Worm (Caenorhabditis elegans) whole organism, L3 larva: ENCODE data around the gene unc-53.
A peak's percentile ranks its signal among the peaks of the same experiment; 100 is the strongest.

ENCODE experiments used
- R02D3.7 ChIP-seq: fragments of 150-350 bp; optimal IDR thresholded peaks from 2 replicates; lab custom pipeline; 2014; ENCODE audit warnings: missing biosample characterization, missing genetic modification characterization
- aly-2 ChIP-seq: fragments of 150-350 bp; optimal IDR thresholded peaks from 2 replicates; lab custom pipeline; 2014; ENCODE audit warnings: missing biosample characterization, missing genetic modification characterization
- ama-1 ChIP-seq: fragments of 150-350 bp; optimal IDR thresholded peaks from 2 replicates; lab custom pipeline; 2018
- ceh-16 ChIP-seq: sonication (generic microtip); optimal IDR thresholded peaks from 2 replicates; lab custom pipeline; 2017; ENCODE audit warnings: missing biosample characterization, missing genetic modification characterization
- ceh-28 ChIP-seq: fragments of 150-350 bp; optimal IDR thresholded peaks from 2 replicates; lab custom pipeline; 2014; ENCODE audit warnings: missing biosample characterization, missing genetic modification reagents, missing genetic modification characterization
- ceh-82 ChIP-seq: fragments of 150-350 bp; optimal IDR thresholded peaks from 2 replicates; lab custom pipeline; 2014; ENCODE audit warnings: missing biosample characterization, missing genetic modification characterization
- daf-12 ChIP-seq: fragments of 150-350 bp; optimal IDR thresholded peaks from 2 replicates; lab custom pipeline; 2014; ENCODE audit warnings: missing biosample characterization, missing genetic modification reagents, missing genetic modification characterization
- egl-5 ChIP-seq: fragments of 150-350 bp; optimal IDR thresholded peaks from 2 replicates; lab custom pipeline; 2017; ENCODE audit warnings: missing biosample characterization, missing genetic modification reagents, missing genetic modification characterization, inconsistent platforms
- elt-2 ChIP-seq: sonication (generic microtip); optimal IDR thresholded peaks from 2 replicates; lab custom pipeline; 2016; ENCODE audit warnings: missing genetic modification reagents, mild to moderate bottlenecking, missing genetic modification characterization, missing compliant biosample characterization
- elt-3 ChIP-seq, 3 experiments: fragments of 150-350 bp in 1 of 3; sonication (generic microtip) in 2 of 3; optimal IDR thresholded peaks; 2 replicates in 2 of 3; 4 replicates in 1 of 3; lab custom pipeline; 2014 to 2017; ENCODE audit warnings: missing biosample characterization in 3 of 3, missing genetic modification characterization in 3 of 3
- eor-1 ChIP-seq, 2 experiments: fragments of 150-350 bp; optimal IDR thresholded peaks; 2 replicates each; lab custom pipeline; 2014 to 2018; ENCODE audit warnings: missing biosample characterization in 2 of 2, missing genetic modification characterization in 2 of 2
- fkh-2 ChIP-seq: fragments of 150-350 bp; optimal IDR thresholded peaks from 2 replicates; lab custom pipeline; 2014; ENCODE audit warnings: missing biosample characterization, missing genetic modification reagents, missing genetic modification characterization
- fos-1 ChIP-seq: fragments of 150-350 bp; optimal IDR thresholded peaks from 2 replicates; lab custom pipeline; 2014; ENCODE audit warnings: missing biosample characterization, missing genetic modification characterization
- hmg-11 ChIP-seq: sonication (generic microtip); optimal IDR thresholded peaks from 2 replicates; lab custom pipeline; 2016; ENCODE audit warnings: missing genetic modification characterization, missing compliant biosample characterization
- lin-15B ChIP-seq: fragments of 150-350 bp; optimal IDR thresholded peaks from 2 replicates; lab custom pipeline; 2014; ENCODE audit warnings: missing biosample characterization, missing genetic modification characterization
- lin-39 ChIP-seq: fragments of 150-350 bp; optimal IDR thresholded peaks from 2 replicates; lab custom pipeline; 2018; ENCODE audit warnings: missing biosample characterization, missing genetic modification reagents, missing genetic modification characterization
- mdl-1 ChIP-seq: fragments of 150-350 bp; optimal IDR thresholded peaks from 2 replicates; lab custom pipeline; 2014; ENCODE audit warnings: missing biosample characterization, missing genetic modification characterization
- mml-1 ChIP-seq: fragments of 150-350 bp; sonication (generic microtip); optimal IDR thresholded peaks from 3 replicates; lab custom pipeline; 2014; ENCODE audit warnings: missing biosample characterization, missing genetic modification characterization
- nfya-1 ChIP-seq: sonication (generic microtip); optimal IDR thresholded peaks from 2 replicates; lab custom pipeline; 2017; ENCODE audit warnings: missing genetic modification characterization, mild to moderate bottlenecking, missing compliant biosample characterization, antibody characterized with exemption, moderate library complexity; ENCODE audit not compliant: insufficient read depth
- nhr-23 ChIP-seq: fragments of 150-350 bp; optimal IDR thresholded peaks from 2 replicates; lab custom pipeline; 2014; ENCODE audit warnings: missing biosample characterization, missing genetic modification reagents, missing genetic modification characterization
- nhr-25 ChIP-seq: sonication (generic microtip); optimal IDR thresholded peaks from 2 replicates; lab custom pipeline; 2017; ENCODE audit warnings: missing biosample characterization, missing genetic modification characterization
- nhr-43 ChIP-seq: sonication (generic microtip); optimal IDR thresholded peaks from 2 replicates; lab custom pipeline; 2016; ENCODE audit warnings: mild to moderate bottlenecking, missing genetic modification characterization, missing compliant biosample characterization; ENCODE audit not compliant: poor library complexity, severe bottlenecking
- nhr-67 ChIP-seq: fragments of 150-350 bp; optimal IDR thresholded peaks from 2 replicates; lab custom pipeline; 2014; ENCODE audit warnings: missing biosample characterization, missing genetic modification characterization
- nhr-76 ChIP-seq: fragments of 150-350 bp; sonication (generic microtip); optimal IDR thresholded peaks from 5 replicates; lab custom pipeline; 2014; ENCODE audit warnings: missing biosample characterization, missing genetic modification characterization
- nhr-77 ChIP-seq: fragments of 150-350 bp; optimal IDR thresholded peaks from 2 replicates; lab custom pipeline; 2014; ENCODE audit warnings: missing biosample characterization, missing genetic modification characterization
- pha-4 ChIP-seq: fragments of 150-350 bp; optimal IDR thresholded peaks from 2 replicates; lab custom pipeline; 2014; ENCODE audit warnings: missing biosample characterization, missing genetic modification reagents, missing genetic modification characterization
- pqm-1 ChIP-seq: fragments of 150-350 bp; optimal IDR thresholded peaks from 2 replicates; lab custom pipeline; 2017; ENCODE audit warnings: missing biosample characterization, missing genetic modification characterization, inconsistent platforms
- skn-1 ChIP-seq: fragments of 150-350 bp; optimal IDR thresholded peaks from 2 replicates; lab custom pipeline; 2014; ENCODE audit warnings: missing biosample characterization, missing genetic modification characterization
- snpc-4 ChIP-seq: fragments of 150-350 bp; optimal IDR thresholded peaks from 2 replicates; lab custom pipeline; 2014; ENCODE audit warnings: missing biosample characterization, missing genetic modification characterization
- tbx-2 ChIP-seq: sonication (generic microtip); optimal IDR thresholded peaks from 2 replicates; lab custom pipeline; 2016; ENCODE audit warnings: mild to moderate bottlenecking, missing genetic modification characterization, missing compliant biosample characterization
- unc-39 ChIP-seq: sonication (generic microtip); optimal IDR thresholded peaks from 4 replicates; lab custom pipeline; 2017; ENCODE audit warnings: missing biosample characterization, missing genetic modification characterization
- unc-62 ChIP-seq: fragments of 150-350 bp; sonication (generic microtip); optimal IDR thresholded peaks from 4 replicates; lab custom pipeline; 2014; ENCODE audit warnings: missing biosample characterization, missing genetic modification reagents, missing genetic modification characterization
- zag-1 ChIP-seq: fragments of 150-350 bp; optimal IDR thresholded peaks from 2 replicates; lab custom pipeline; 2014; ENCODE audit warnings: missing biosample characterization, missing genetic modification characterization
- ztf-4 ChIP-seq: fragments of 150-350 bp; optimal IDR thresholded peaks from 2 replicates; lab custom pipeline; 2014; ENCODE audit warnings: missing biosample characterization, missing genetic modification characterization

unc-53 gene

ce11 chrII:11103657-11104056 is 14.4 kb upstream of the unc-53 start, which contains the start of gene C09H10.5:
Gene C09H10.5 (minus strand): TSS chrII:11103757.
- no peak for TF ChIP-seq fos-1
- no peak for TF ChIP-seq lin-39
- TF ChIP-seq aly-2 (tag; lab: Kevin White, UChicago) = no peak
- no peak for TF ChIP-seq ceh-82 (tag; lab: Kevin White, UChicago)
- TF ChIP-seq ceh-16 = no peak
- no peak for TF ChIP-seq skn-1
- TF ChIP-seq nhr-67 (tag; lab: Kevin White, UChicago) = no peak
- no peak for TF ChIP-seq nhr-43 (tag; lab: Kevin White, UChicago)
- no peak for TF ChIP-seq R02D3.7 (tag; lab: Kevin White, UChicago)
- TF ChIP-seq ztf-4 (tag; lab: Kevin White, UChicago) = no peak
- TF ChIP-seq elt-2 = no peak
- TF ChIP-seq mml-1 (tag; lab: Kevin White, UChicago) = no peak
- TF ChIP-seq eor-1 (tag; optimal IDR thresholded peaks at IDR 0.05; lab: Kevin White, UChicago) = no peak
- TF ChIP-seq fkh-2 (tag; lab: Kevin White, UChicago) = no peak
- TF ChIP-seq zag-1 (tag; lab: Kevin White, UChicago) = no peak
- TF ChIP-seq nhr-23 (tag; lab: Kevin White, UChicago) = no peak

ce11 chrII:11103052-11103451 is 13.8 kb upstream of the unc-53 start:
- no peak for TF ChIP-seq tbx-2 (tag; lab: Kevin White, UChicago)
- TF ChIP-seq egl-5 (tag; lab: Kevin White, UChicago) = peak; percentile 80
- peak; percentile 49 for TF ChIP-seq snpc-4 (tag; lab: Kevin White, UChicago)
- no peak for TF ChIP-seq aly-2 (tag; lab: Kevin White, UChicago)
- TF ChIP-seq lin-39 = peak; percentile 79
- TF ChIP-seq ceh-16 = no peak
- no peak for TF ChIP-seq unc-39
- peak; percentile 82 for TF ChIP-seq lin-15B (tag; lab: Kevin White, UChicago)
- peak; percentile 11 for TF ChIP-seq hmg-11 (tag; lab: Kevin White, UChicago)
- TF ChIP-seq nhr-25 (tag; lab: Kevin White, UChicago) = peak; percentile 83
- no peak for TF ChIP-seq ama-1 (lab: Kevin White, UChicago)
- TF ChIP-seq elt-2 = peak; percentile 48
- TF ChIP-seq pha-4 (tag; lab: Kevin White, UChicago) = peak; percentile 84
- peak; percentile 72 for TF ChIP-seq nhr-23 (tag; lab: Kevin White, UChicago)
- TF ChIP-seq nfya-1 (tag; lab: Kevin White, UChicago) = peak; percentile 76
- no peak for TF ChIP-seq daf-12 (tag; lab: Kevin White, UChicago)
- peak; percentile 29 for TF ChIP-seq pqm-1 (tag; lab: Kevin White, UChicago)
- TF ChIP-seq nhr-76 (tag; lab: Kevin White, UChicago) = no peak
- TF ChIP-seq, all 47 proteins: peak for 11

ce11 chrII:11101171-11101570 is 11.9 kb upstream of the unc-53 start:
- TF ChIP-seq mdl-1 (no peak), elt-3 (tag; optimal IDR thresholded peaks at IDR 0.05; lab: Kevin White, UChicago) (no peak)

- no peak for TF ChIP-seq nhr-77 (tag; lab: Kevin White, UChicago)
- no peak for TF ChIP-seq R02D3.7 (tag; lab: Kevin White, UChicago)
- no peak for TF ChIP-seq nhr-43 (tag; lab: Kevin White, UChicago)
- TF ChIP-seq eor-1 (tag; optimal IDR thresholded peaks at IDR 0.05; lab: Kevin White, UChicago) = no peak
- TF ChIP-seq ceh-28 (tag; lab: Kevin White, UChicago) = no peak
- no peak for TF ChIP-seq unc-62 (GFP tag; lab: Kevin White, UChicago)
- no peak for TF ChIP-seq fos-1
- TF ChIP-seq lin-39 = no peak
- no peak for TF ChIP-seq ceh-16
- TF ChIP-seq daf-12 (tag; lab: Kevin White, UChicago) = no peak
- TF ChIP-seq elt-2 = no peak
- no peak for TF ChIP-seq nhr-67 (tag; lab: Kevin White, UChicago)
- no peak for TF ChIP-seq fkh-2 (tag; lab: Kevin White, UChicago)
- no peak for TF ChIP-seq pqm-1 (tag; lab: Kevin White, UChicago)
- no peak for TF ChIP-seq lin-15B (tag; lab: Kevin White, UChicago)
- no peak for TF ChIP-seq ztf-4 (tag; lab: Kevin White, UChicago)
- TF ChIP-seq tbx-2 (tag; lab: Kevin White, UChicago) = no peak
- no peak for TF ChIP-seq snpc-4 (tag; lab: Kevin White, UChicago)
- no peak for TF ChIP-seq skn-1
Measured at ce11 chrII:11099841-11100240, 10.6 kb upstream of the unc-53 start, which contains the start of gene C09H10.4. Gene C09H10.4 (plus strand): TSS chrII:11100141.
